Fruit fly (Drosophila melanogaster) whole organism, embryonic: ENCODE results near the gene Mekk1.

Experiments
- ATbp ChIP-seq: fragments of 200-800 bp; sonication (Bioruptor generic); optimal IDR thresholded peaks from 2 replicates; lab custom pipeline; 2017; ENCODE audit warnings: missing biosample characterization, mild to moderate bottlenecking, missing genetic modification characterization, missing genetic modification reagents
- Blimp-1 ChIP-seq: fragments of 200-800 bp; sonication (Bioruptor generic); optimal IDR thresholded peaks from 3 replicates; lab custom pipeline; 2018; ENCODE audit warnings: missing biosample characterization, missing genetic modification characterization, mild to moderate bottlenecking, moderate library complexity, missing genetic modification reagents
- CG10543 ChIP-seq: fragments of 200-800 bp; sonication (Bioruptor generic); optimal IDR thresholded peaks from 3 replicates; lab custom pipeline; 2017; ENCODE audit warnings: missing biosample characterization, mild to moderate bottlenecking, missing genetic modification characterization, moderate library complexity
- CG12391 ChIP-seq: fragments of 200-800 bp; sonication (Bioruptor generic); optimal IDR thresholded peaks from 3 replicates; lab custom pipeline; 2018; ENCODE audit warnings: missing biosample characterization, mild to moderate bottlenecking, missing genetic modification characterization, moderate library complexity
- CG13894 ChIP-seq: fragments of 200-800 bp; sonication (Bioruptor generic); optimal IDR thresholded peaks from 3 replicates; lab custom pipeline; 2018; ENCODE audit warnings: missing biosample characterization, mild to moderate bottlenecking, missing genetic modification characterization, moderate library complexity
- CG15073 ChIP-seq: fragments of 200-800 bp; sonication (Bioruptor generic); optimal IDR thresholded peaks from 2 replicates; lab custom pipeline; 2016; ENCODE audit warnings: missing biosample characterization, missing genetic modification characterization
- CG1647 ChIP-seq: fragments of 200-800 bp; sonication (Bioruptor generic); optimal IDR thresholded peaks from 3 replicates; lab custom pipeline; 2016; ENCODE audit warnings: missing biosample characterization, missing genetic modification characterization
- CG17186 ChIP-seq: fragments of 200-800 bp; sonication (Bioruptor generic); optimal IDR thresholded peaks from 3 replicates; lab custom pipeline; 2017; ENCODE audit warnings: missing biosample characterization, missing genetic modification reagents, missing genetic modification characterization
- CG17802 ChIP-seq: fragments of 200-800 bp; sonication (Bioruptor generic); optimal IDR thresholded peaks from 2 replicates; lab custom pipeline; 2018; ENCODE audit warnings: missing biosample characterization, mild to moderate bottlenecking, missing genetic modification characterization, moderate library complexity
- CG18764 ChIP-seq: fragments of 200-800 bp; sonication (Bioruptor generic); optimal IDR thresholded peaks from 3 replicates; lab custom pipeline; 2016; ENCODE audit warnings: missing biosample characterization, missing genetic modification characterization
- CG30431 ChIP-seq: fragments of 200-800 bp; sonication (Bioruptor generic); optimal IDR thresholded peaks from 2 replicates; lab custom pipeline; 2017; ENCODE audit warnings: missing biosample characterization, missing genetic modification characterization
- CG31365 ChIP-seq: fragments of 200-800 bp; sonication (Bioruptor generic); optimal IDR thresholded peaks from 2 replicates; lab custom pipeline; 2018; ENCODE audit warnings: missing biosample characterization, mild to moderate bottlenecking, missing genetic modification characterization
- CG3163 ChIP-seq: fragments of 200-800 bp; sonication (Bioruptor generic); optimal IDR thresholded peaks from 3 replicates; lab custom pipeline; 2016; ENCODE audit warnings: missing biosample characterization, missing genetic modification characterization
- CG32532 ChIP-seq: fragments of 200-800 bp; sonication (Bioruptor generic); IDR thresholded peaks from 2 replicates; pipeline ENCODE4 v1.3.6; 2022; ENCODE audit warnings: missing biosample characterization, missing genetic modification characterization
- CG3847 ChIP-seq: fragments of 200-800 bp; sonication (Bioruptor generic); IDR thresholded peaks from 2 replicates; pipeline ENCODE4 v1.3.6; 2022; ENCODE audit warnings: missing biosample characterization, missing genetic modification characterization
- CG4360 ChIP-seq: fragments of 200-800 bp; sonication (Bioruptor generic); IDR thresholded peaks from 2 replicates; pipeline ENCODE4 v1.3.6; 2022; ENCODE audit warnings: missing biosample characterization, missing genetic modification characterization
- CG5245 ChIP-seq: fragments of 200-800 bp; sonication (Bioruptor generic); optimal IDR thresholded peaks from 3 replicates; lab custom pipeline; 2016; ENCODE audit warnings: missing biosample characterization, missing genetic modification characterization
- CG6765 ChIP-seq: fragments of 200-800 bp; sonication (Bioruptor generic); optimal IDR thresholded peaks from 3 replicates; lab custom pipeline; 2017; ENCODE audit warnings: missing biosample characterization, mild to moderate bottlenecking, missing genetic modification characterization
- CG7372 ChIP-seq: fragments of 200-800 bp; sonication (Bioruptor generic); IDR thresholded peaks from 2 replicates; pipeline ENCODE4 v1.3.6; 2022; ENCODE audit warnings: missing biosample characterization, missing genetic modification characterization
- CG8388 ChIP-seq: fragments of 200-800 bp; sonication (Bioruptor generic); optimal IDR thresholded peaks from 2 replicates; lab custom pipeline; 2019; ENCODE audit warnings: missing biosample characterization, mild to moderate bottlenecking, missing genetic modification characterization, moderate library complexity
- CG8944 ChIP-seq: fragments of 200-800 bp; sonication (Bioruptor generic); optimal IDR thresholded peaks from 3 replicates; lab custom pipeline; 2016; ENCODE audit warnings: missing biosample characterization, missing genetic modification characterization
- CG9609 ChIP-seq: fragments of 200-800 bp; sonication (Bioruptor generic); optimal IDR thresholded peaks from 3 replicates; lab custom pipeline; 2016; ENCODE audit warnings: missing biosample characterization, missing genetic modification characterization
- CG9797 ChIP-seq: fragments of 200-800 bp; sonication (Bioruptor generic); optimal IDR thresholded peaks from 3 replicates; lab custom pipeline; 2018; ENCODE audit warnings: missing biosample characterization, mild to moderate bottlenecking, missing genetic modification characterization
- Chrac-16 ChIP-seq: fragments of 200-800 bp; sonication (Bioruptor generic); optimal IDR thresholded peaks from 3 replicates; lab custom pipeline; 2016; ENCODE audit warnings: missing biosample characterization, missing genetic modification characterization
- Drgx ChIP-seq: fragments of 200-800 bp; sonication (Bioruptor generic); IDR thresholded peaks from 2 replicates; pipeline ENCODE4 v1.3.6; 2022; ENCODE audit warnings: missing biosample characterization, missing genetic modification characterization
- Lhr ChIP-seq: fragments of 200-800 bp; sonication (Bioruptor generic); optimal IDR thresholded peaks from 3 replicates; lab custom pipeline; 2017; ENCODE audit warnings: mild to moderate bottlenecking, missing biosample characterization, missing genetic modification reagents, missing genetic modification characterization
- Med ChIP-seq: fragments of 200-800 bp; sonication (Bioruptor generic); peaks from one replicate; lab custom pipeline; 2016; ENCODE audit warnings: missing biosample characterization, missing genetic modification characterization, mild to moderate bottlenecking, inconsistent platforms, moderate library complexity
- Optix ChIP-seq: fragments of 200-800 bp; sonication (Bioruptor generic); IDR thresholded peaks from 3 replicates; pipeline ENCODE4 v1.3.6; 2022; ENCODE audit warnings: missing biosample characterization, missing genetic modification characterization
- Ptx1 ChIP-seq: fragments of 200-800 bp; sonication (Bioruptor generic); IDR thresholded peaks from 2 replicates; pipeline ENCODE4 v1.3.6; 2022; ENCODE audit warnings: missing biosample characterization, missing genetic modification characterization
- Spps ChIP-seq: fragments of 200-800 bp; sonication (Bioruptor generic); optimal IDR thresholded peaks from 2 replicates; lab custom pipeline; 2018; ENCODE audit warnings: missing biosample characterization, mild to moderate bottlenecking, missing genetic modification characterization
- Sry-β ChIP-seq: fragments of 200-800 bp; sonication (Bioruptor generic); optimal IDR thresholded peaks from 2 replicates; lab custom pipeline; 2018; ENCODE audit warnings: missing biosample characterization, mild to moderate bottlenecking, missing genetic modification characterization, moderate library complexity
- aop ChIP-seq: fragments of 200-800 bp; sonication (Bioruptor generic); IDR thresholded peaks from 2 replicates; pipeline ENCODE4 v1.3.6; 2022; ENCODE audit warnings: missing biosample characterization, missing genetic modification characterization
- bigmax ChIP-seq: fragments of 200-800 bp; sonication (Bioruptor generic); optimal IDR thresholded peaks from 2 replicates; lab custom pipeline; 2018; ENCODE audit warnings: missing biosample characterization, mild to moderate bottlenecking, missing genetic modification characterization
- corto ChIP-seq: fragments of 200-800 bp; sonication (Bioruptor generic); optimal IDR thresholded peaks from 2 replicates; lab custom pipeline; 2016; ENCODE audit warnings: missing biosample characterization, mild to moderate bottlenecking, missing genetic modification characterization, moderate library complexity
- da ChIP-seq: fragments of 200-800 bp; sonication (Bioruptor generic); optimal IDR thresholded peaks from 2 replicates; lab custom pipeline; 2016; ENCODE audit warnings: missing biosample characterization, missing genetic modification characterization
- dimm ChIP-seq: fragments of 200-800 bp; sonication (Bioruptor generic); IDR thresholded peaks from 2 replicates; pipeline ENCODE4 v1.3.6; 2022; ENCODE audit warnings: missing biosample characterization, missing genetic modification characterization
- emc ChIP-seq: fragments of 200-800 bp; sonication (Bioruptor generic); optimal IDR thresholded peaks from 2 replicates; lab custom pipeline; 2016; ENCODE audit warnings: missing biosample characterization, missing genetic modification characterization
- her ChIP-seq: fragments of 200-800 bp; sonication (Bioruptor generic); optimal IDR thresholded peaks from 2 replicates; lab custom pipeline; 2016; ENCODE audit warnings: missing biosample characterization, missing genetic modification characterization
- jigr1 ChIP-seq: fragments of 200-800 bp; sonication (Bioruptor generic); IDR thresholded peaks from 3 replicates; pipeline ENCODE4 v1.3.6; 2022; ENCODE audit warnings: missing biosample characterization, missing genetic modification characterization
- nau ChIP-seq: fragments of 200-800 bp; sonication (Bioruptor generic); optimal IDR thresholded peaks from 3 replicates; lab custom pipeline; 2017; ENCODE audit warnings: missing biosample characterization, mild to moderate bottlenecking, missing genetic modification characterization, missing genetic modification reagents
- nom ChIP-seq: fragments of 200-800 bp; sonication (Bioruptor generic); optimal IDR thresholded peaks from 2 replicates; lab custom pipeline; 2017; ENCODE audit warnings: missing biosample characterization, missing genetic modification characterization, mild to moderate bottlenecking, moderate library complexity, missing genetic modification reagents
- pfk ChIP-seq: fragments of 200-800 bp; sonication (Bioruptor generic); optimal IDR thresholded peaks from 2 replicates; lab custom pipeline; 2018; ENCODE audit warnings: missing biosample characterization, mild to moderate bottlenecking, missing genetic modification characterization, moderate library complexity
- sc ChIP-seq, 3 experiments: fragments of >200 bp in 2 of 3; fragments of 200-800 bp in 1 of 3; sonication (Bioruptor generic) in 1 of 3; optimal IDR thresholded peaks; 2 replicates in 2 of 3; 3 replicates in 1 of 3; lab custom pipeline; 2017; ENCODE audit warnings: mild to moderate bottlenecking in 1 of 3, missing biosample characterization in 1 of 3, missing genetic modification characterization in 1 of 3, missing genetic modification reagents in 1 of 3
- slp2 ChIP-seq: fragments of 200-800 bp; sonication (Bioruptor generic); optimal IDR thresholded peaks from 2 replicates; lab custom pipeline; 2016; ENCODE audit warnings: missing biosample characterization, missing genetic modification characterization
- sr ChIP-seq: fragments of 200-800 bp; sonication (Bioruptor generic); IDR thresholded peaks from 3 replicates; pipeline ENCODE4 v1.3.6; 2022; ENCODE audit warnings: missing biosample characterization, missing genetic modification characterization
- ssp ChIP-seq: fragments of 200-800 bp; sonication (Bioruptor generic); IDR thresholded peaks from 2 replicates; pipeline ENCODE4 v1.3.6; 2022; ENCODE audit warnings: missing biosample characterization, missing genetic modification characterization
- tap ChIP-seq: fragments of 200-800 bp; optimal IDR thresholded peaks from 3 replicates; lab custom pipeline; 2019; ENCODE audit warnings: missing biosample characterization, mild to moderate bottlenecking, missing genetic modification characterization, moderate library complexity
- wor ChIP-seq: fragments of 200-800 bp; sonication (Bioruptor generic); IDR thresholded peaks from 2 replicates; pipeline ENCODE4 v1.3.6; 2022; ENCODE audit warnings: missing biosample characterization, missing genetic modification characterization
- zen ChIP-seq: fragments of 200-800 bp; sonication (Bioruptor generic); optimal IDR thresholded peaks from 3 replicates; lab custom pipeline; 2018; ENCODE audit warnings: missing biosample characterization, mild to moderate bottlenecking, missing genetic modification characterization, moderate library complexity

Gene Mekk1

dm6 chr3R:18739978-18740954 is 3.1 kb downstream of the Mekk1 start (continued):
- TF ChIP-seq CG3847, result peak; percentile 28; the same call in 1 of the 2 replicates
- no peak for TF ChIP-seq CG8388 (GFP tag; lab: Kevin White, UChicago)
- TF ChIP-seq nom, result peak; percentile 28
- TF ChIP-seq Sry-β (GFP tag; lab: Kevin White, UChicago), result peak; percentile 98
- no peak for TF ChIP-seq da (GFP tag; lab: Kevin White, UChicago)
- no peak for TF ChIP-seq ATbp
- TF ChIP-seq CG17802 (tag; lab: Kevin White, UChicago), result no peak
- TF ChIP-seq Drgx, result no peak
- TF ChIP-seq CG6765 (GFP tag; lab: Kevin White, UChicago), result no peak
- TF ChIP-seq CG13894 (tag; lab: Kevin White, UChicago), result no peak
- TF ChIP-seq bigmax (GFP tag; lab: Kevin White, UChicago), result no peak
- TF ChIP-seq slp2 (GFP tag; lab: Kevin White, UChicago), result no peak
- no peak for TF ChIP-seq CG30431 (GFP tag; lab: Kevin White, UChicago)
- TF ChIP-seq CG3163 (GFP tag; lab: Kevin White, UChicago), result peak; percentile 85
- no peak for TF ChIP-seq Optix (GFP tag; lab: Robert Waterston, UW)
- no peak for TF ChIP-seq dimm (GFP tag; lab: Robert Waterston, UW)
- no peak for TF ChIP-seq CG31365
- no peak for TF ChIP-seq wor (GFP tag; lab: Robert Waterston, UW)
- peak; percentile 8 for TF ChIP-seq corto
- TF ChIP-seq sr (GFP tag; lab: Robert Waterston, UW), result peak; percentile 62
- TF ChIP-seq Spps (tag; lab: Kevin White, UChicago), result no peak
- TF ChIP-seq CG17186 (GFP tag; lab: Kevin White, UChicago), result no peak
- TF ChIP-seq CG8944 (GFP tag; lab: Kevin White, UChicago), result no peak
- TF ChIP-seq CG5245 (GFP tag; lab: Kevin White, UChicago), result no peak
- TF ChIP-seq ssp (GFP tag; lab: Robert Waterston, UW), result no peak
- TF ChIP-seq sc (optimal IDR thresholded peaks at IDR 0.05; lab: Kevin White, UChicago), result no peak
- no peak for TF ChIP-seq sc (GFP tag; optimal IDR thresholded peaks at IDR 0.05; lab: Kevin White, UChicago)
- peak; percentile 35; the same call in 1 of the 2 replicates for TF ChIP-seq CG32532
- TF ChIP-seq Med (GFP tag; lab: Kevin White, UChicago), result peak; percentile 83
- peak; percentile 9 for TF ChIP-seq tap (tag; lab: Kevin White, UChicago)
- no peak for TF ChIP-seq CG18764 (GFP tag; lab: Kevin White, UChicago)
- TF ChIP-seq CG7372 (GFP tag; lab: Robert Waterston, UW), result peak; percentile 89
- TF ChIP-seq CG4360 (GFP tag; lab: Robert Waterston, UW), result no peak
- no peak for TF ChIP-seq CG12391 (tag; lab: Kevin White, UChicago)
- TF ChIP-seq aop (GFP tag; lab: Robert Waterston, UW), result no peak
- TF ChIP-seq jigr1 (GFP tag; lab: Robert Waterston, UW), result no peak
- TF ChIP-seq nau (GFP tag; lab: Kevin White, UChicago), result no peak
- TF ChIP-seq CG10543 (GFP tag; lab: Kevin White, UChicago), result peak; percentile 70
- no peak for TF ChIP-seq Ptx1 (GFP tag; lab: Robert Waterston, UW)
- no peak for TF ChIP-seq her (GFP tag; lab: Kevin White, UChicago)
- TF ChIP-seq CG9609, result no peak
- TF ChIP-seq CG1647, result no peak
- TF ChIP-seq CG15073 (GFP tag; lab: Kevin White, UChicago), result no peak
- no peak for TF ChIP-seq zen (tag; lab: Kevin White, UChicago)
- no peak for TF ChIP-seq pfk (GFP tag; lab: Kevin White, UChicago)
- no peak for TF ChIP-seq Lhr
- TF ChIP-seq emc (GFP tag; lab: Kevin White, UChicago), result no peak
- no peak for TF ChIP-seq Blimp-1
- no peak for TF ChIP-seq Chrac-16
- TF ChIP-seq CG9797 (GFP tag; lab: Kevin White, UChicago), result no peak
